Worm (Caenorhabditis elegans): ENCODE data around the gene gskl-1.
"Not testable (repeated sequence)": the region's sequence is repeated elsewhere in the genome, so short reads cannot be mapped to it uniquely, and the experiment has no call there.

The gskl-1 gene

ce11 chrII:10912995-10913394 is 34.4 kb upstream of the gskl-1 start:
- no peak for TF ChIP-seq tlp-1 (tag; optimal IDR thresholded peaks at IDR 0.05)

ce11 chrII:10914366-10914765 is 33.0 kb upstream of the gskl-1 start, which contains the start of gene F44F4.15:
TSS of gene F44F4.15 (plus strand) at chrII:10914666.
- TF ChIP-seq nhr-76 (tag; optimal IDR thresholded peaks at IDR 0.05): no peak
- no peak for TF ChIP-seq egl-27 (tag; optimal IDR thresholded peaks at IDR 0.05)
- TF ChIP-seq snpc-4 (tag; optimal IDR thresholded peaks at IDR 0.05): no peak
- no peak for TF ChIP-seq nhr-71 (tag; optimal IDR thresholded peaks at IDR 0.05)
- TF ChIP-seq grh-1 (GFP tag; IDR thresholded peaks at IDR 0.05): no peak
- no peak for TF ChIP-seq ceh-90 (tag; optimal IDR thresholded peaks at IDR 0.05)
- TF ChIP-seq dsc-1 (tag; optimal IDR thresholded peaks at IDR 0.05): no peak
- no peak for TF ChIP-seq C34B4.2 (tag; optimal IDR thresholded peaks at IDR 0.05)
- TF ChIP-seq ztf-11 (tag; optimal IDR thresholded peaks at IDR 0.05): no peak
- TF ChIP-seq pag-3 (tag; optimal IDR thresholded peaks at IDR 0.05; ENCODE audit: borderline replicate concordance, insufficient read depth): no peak
- TF ChIP-seq efl-1 (optimal IDR thresholded peaks at IDR 0.05): no peak
- no peak for TF ChIP-seq efl-1 (GFP tag; optimal IDR thresholded peaks at IDR 0.05 in 1 of 2)
- TF ChIP-seq rnt-1 (tag; optimal IDR thresholded peaks at IDR 0.05): no peak
- TF ChIP-seq Y116A8C.19 (tag; optimal IDR thresholded peaks at IDR 0.05; ENCODE audit: borderline replicate concordance): no peak
- no peak for TF ChIP-seq pax-3 (tag; optimal IDR thresholded peaks at IDR 0.05)
- no peak for TF ChIP-seq pqm-1 (tag; optimal IDR thresholded peaks at IDR 0.05)

- TF ChIP-seq ztf-11 (tag; optimal IDR thresholded peaks at IDR 0.05) (no peak), irx-1 (tag; optimal IDR thresholded peaks at IDR 0.05) (no peak), isw-1 (GFP tag; IDR thresholded peaks at IDR 0.05) (no peak), snu-23 (GFP tag; optimal IDR thresholded peaks at IDR 0.05) (no peak), unc-30 (tag; optimal IDR thresholded peaks at IDR 0.05) (no peak), pax-3 (tag; optimal IDR thresholded peaks at IDR 0.05) (no peak)
Observed at ce11 chrII:10915732-10916131, 31.6 kb upstream of the gskl-1 start, which contains the start of gene F44F4.9. TSS of gene F44F4.9 (minus strand) at chrII:10915832.

- TF ChIP-seq nhr-47 (tag; optimal IDR thresholded peaks at IDR 0.05): no peak
- TF ChIP-seq nhr-85 (tag): no peak
- TF ChIP-seq C34B4.2 (tag; optimal IDR thresholded peaks at IDR 0.05): no peak
- TF ChIP-seq hpl-2 (GFP tag; optimal IDR thresholded peaks at IDR 0.05): no peak
- TF ChIP-seq hlh-17 (GFP tag; optimal IDR thresholded peaks at IDR 0.05; ENCODE audit: borderline replicate concordance): no peak
- no peak for TF ChIP-seq zip-4 (GFP tag; optimal IDR thresholded peaks at IDR 0.05)
- TF ChIP-seq dsc-1 (tag; optimal IDR thresholded peaks at IDR 0.05): no peak
Observed at ce11 chrII:10917174-10917573, 30.2 kb upstream of the gskl-1 start, which contains the start of gene F44F4.10. TSS of gene F44F4.10 (minus strand) at chrII:10917274.

- TF ChIP-seq efl-1 (optimal IDR thresholded peaks at IDR 0.05): no peak
- peak in 1 of 2 experiments; percentile 61 for TF ChIP-seq efl-1 (GFP tag; optimal IDR thresholded peaks at IDR 0.05 in 1 of 2)
- peak; percentile 32 for TF ChIP-seq lin-14 (GFP tag; optimal IDR thresholded peaks at IDR 0.05)
- TF ChIP-seq blmp-1 (tag; optimal IDR thresholded peaks at IDR 0.05): peak; percentile 35
- no peak for TF ChIP-seq nhr-90 (tag; optimal IDR thresholded peaks at IDR 0.05; ENCODE audit: poor library complexity)
Observed at ce11 chrII:10918293-10918756, 29.0 kb upstream of the gskl-1 start, which contains the start of gene tba-4. TSS of gene tba-4 (plus strand) at chrII:10918706.

- not testable (repeated sequence) for TF ChIP-seq aha-1, irx-1, fos-1 (tag; optimal IDR thresholded peaks at IDR 0.05)
Observed at ce11 chrII:10922874-10923273, 24.5 kb upstream of the gskl-1 start, which contains the start of gene Y19D2B.1. TSS of gene Y19D2B.1 (minus strand) at chrII:10922974.
